Fruit fly (Drosophila melanogaster) whole organism, prepupa: ENCODE measurements around the gene CG4116.

Experiments
- Blimp-1 ChIP-seq: fragments of 200-800 bp; sonication (Bioruptor generic); optimal IDR thresholded peaks from 3 replicates; lab custom pipeline; 2017; ENCODE audit warnings: missing biosample characterization, missing genetic modification characterization, mild to moderate bottlenecking, moderate library complexity, missing genetic modification reagents
- CG10631 ChIP-seq: fragments of 200-800 bp; sonication (Bioruptor generic); optimal IDR thresholded peaks from 2 replicates; lab custom pipeline; 2016; ENCODE audit warnings: missing biosample characterization, missing genetic modification characterization
- CG10669 ChIP-seq: fragments of 200-800 bp; sonication (Bioruptor generic); optimal IDR thresholded peaks from 3 replicates; lab custom pipeline; 2018; ENCODE audit warnings: missing biosample characterization, mild to moderate bottlenecking, missing genetic modification characterization, moderate library complexity
- CG11294 ChIP-seq: fragments of 200-800 bp; sonication (Bioruptor generic); IDR thresholded peaks from 2 replicates; pipeline ENCODE4 v1.3.6; 2022; ENCODE audit warnings: missing biosample characterization, missing genetic modification characterization
- CG11902 ChIP-seq: fragments of 200-800 bp; sonication (Bioruptor generic); optimal IDR thresholded peaks from 3 replicates; lab custom pipeline; 2016; ENCODE audit warnings: missing biosample characterization, missing genetic modification characterization
- CG15336 ChIP-seq: fragments of 200-800 bp; sonication (Bioruptor generic); IDR thresholded peaks from 2 replicates; pipeline ENCODE4 v1.3.6; 2022; ENCODE audit warnings: missing biosample characterization, missing genetic modification characterization
- CG1621 ChIP-seq: fragments of 200-800 bp; sonication (Bioruptor generic); optimal IDR thresholded peaks from 3 replicates; lab custom pipeline; 2018; ENCODE audit warnings: missing biosample characterization, mild to moderate bottlenecking, missing genetic modification characterization
- CG3032 ChIP-seq: fragments of 200-800 bp; optimal IDR thresholded peaks from 2 replicates; lab custom pipeline; 2019; ENCODE audit warnings: missing biosample characterization, mild to moderate bottlenecking, missing genetic modification characterization, moderate library complexity
- CG31627 ChIP-seq: fragments of 200-800 bp; sonication (Bioruptor generic); optimal IDR thresholded peaks from 3 replicates; lab custom pipeline; 2016; ENCODE audit warnings: missing biosample characterization, missing genetic modification characterization
- CG32006 ChIP-seq: fragments of 200-800 bp; sonication (Bioruptor generic); optimal IDR thresholded peaks from 3 replicates; lab custom pipeline; 2017; ENCODE audit warnings: missing biosample characterization, mild to moderate bottlenecking, missing genetic modification characterization
- CG34406 ChIP-seq: fragments of 200-800 bp; sonication (Bioruptor generic); optimal IDR thresholded peaks from 3 replicates; lab custom pipeline; 2016; ENCODE audit warnings: missing biosample characterization, missing genetic modification characterization
- CG3919 ChIP-seq: fragments of 200-800 bp; sonication (Bioruptor generic); optimal IDR thresholded peaks from 3 replicates; lab custom pipeline; 2016; ENCODE audit warnings: missing biosample characterization, missing genetic modification characterization
- CG4318 ChIP-seq: fragments of 200-800 bp; sonication (Bioruptor generic); optimal IDR thresholded peaks from 3 replicates; lab custom pipeline; 2017; ENCODE audit warnings: missing biosample characterization, mild to moderate bottlenecking, missing genetic modification characterization
- CG6163 ChIP-seq: fragments of 200-800 bp; sonication (Bioruptor generic); IDR thresholded peaks from 3 replicates; pipeline ENCODE4 v1.3.6; 2022; ENCODE audit warnings: missing biosample characterization, missing genetic modification characterization
- CG6276 ChIP-seq: fragments of 200-800 bp; sonication (Bioruptor generic); optimal IDR thresholded peaks from 2 replicates; lab custom pipeline; 2017; ENCODE audit warnings: missing biosample characterization, mild to moderate bottlenecking, missing genetic modification characterization
- CG6792 ChIP-seq: fragments of 200-800 bp; sonication (Bioruptor generic); optimal IDR thresholded peaks from 3 replicates; lab custom pipeline; 2016; ENCODE audit warnings: missing biosample characterization, missing genetic modification characterization
- CG6808 ChIP-seq: fragments of 200-800 bp; sonication (Bioruptor generic); optimal IDR thresholded peaks from 3 replicates; lab custom pipeline; 2017; ENCODE audit warnings: missing biosample characterization, missing genetic modification characterization, mild to moderate bottlenecking, moderate library complexity, missing genetic modification reagents
- CG6854 ChIP-seq: fragments of 200-800 bp; sonication (Bioruptor generic); optimal IDR thresholded peaks from 2 replicates; lab custom pipeline; 2017; ENCODE audit warnings: missing biosample characterization, mild to moderate bottlenecking, missing genetic modification characterization
- CG8119 ChIP-seq: fragments of 200-800 bp; sonication (Bioruptor generic); IDR thresholded peaks from 3 replicates; pipeline ENCODE4 v1.3.6; 2022; ENCODE audit warnings: missing biosample characterization, missing genetic modification characterization
- CG8319 ChIP-seq: fragments of 200-800 bp; sonication (Bioruptor generic); optimal IDR thresholded peaks from 3 replicates; lab custom pipeline; 2016; ENCODE audit warnings: missing biosample characterization, missing genetic modification characterization
- CG8632 ChIP-seq: fragments of 200-800 bp; sonication (Bioruptor generic); optimal IDR thresholded peaks from 3 replicates; lab custom pipeline; 2016; ENCODE audit warnings: missing biosample characterization, missing genetic modification characterization
- CG9139 ChIP-seq: fragments of 200-800 bp; sonication (Bioruptor generic); optimal IDR thresholded peaks from 3 replicates; lab custom pipeline; 2017; ENCODE audit warnings: missing biosample characterization, mild to moderate bottlenecking, missing genetic modification characterization
- Eip75B ChIP-seq: fragments of 200-800 bp; sonication (Bioruptor generic); optimal IDR thresholded peaks from 3 replicates; lab custom pipeline; 2016; ENCODE audit warnings: missing biosample characterization, missing genetic modification characterization
- Eip78C ChIP-seq: fragments of 200-800 bp; sonication (Bioruptor generic); peaks from one replicate; lab custom pipeline; 2016; ENCODE audit warnings: missing biosample characterization, missing genetic modification characterization
- Eip93F ChIP-seq: fragments of 200-800 bp; sonication (Bioruptor generic); optimal IDR thresholded peaks from 2 replicates; lab custom pipeline; 2016; ENCODE audit warnings: missing biosample characterization, mild to moderate bottlenecking, missing genetic modification characterization
- Ets96B ChIP-seq: fragments of 200-800 bp; optimal IDR thresholded peaks from 2 replicates; lab custom pipeline; 2019; ENCODE audit warnings: missing biosample characterization, mild to moderate bottlenecking, missing genetic modification characterization, moderate library complexity
- Gug ChIP-seq: fragments of 200-800 bp; sonication (Bioruptor generic); IDR thresholded peaks from 2 replicates; pipeline ENCODE4 v1.3.6; 2022; ENCODE audit warnings: missing biosample characterization, missing genetic modification characterization
- Hr39 ChIP-seq: fragments of 200-800 bp; sonication (Bioruptor generic); optimal IDR thresholded peaks from 2 replicates; lab custom pipeline; 2016; ENCODE audit warnings: missing biosample characterization, missing genetic modification characterization
- Hr4 ChIP-seq: fragments of 200-800 bp; sonication (Bioruptor generic); optimal IDR thresholded peaks from 3 replicates; lab custom pipeline; 2016; ENCODE audit warnings: missing biosample characterization, missing genetic modification characterization
- Lpt ChIP-seq: fragments of 200-800 bp; sonication (Bioruptor generic); optimal IDR thresholded peaks from 3 replicates; lab custom pipeline; 2016; ENCODE audit warnings: missing biosample characterization, missing genetic modification characterization
- Met ChIP-seq: fragments of 200-800 bp; sonication (Bioruptor generic); optimal IDR thresholded peaks from 3 replicates; lab custom pipeline; 2016; ENCODE audit warnings: missing biosample characterization, missing genetic modification characterization
- OdsH ChIP-seq: fragments of 200-800 bp; sonication (Bioruptor generic); optimal IDR thresholded peaks from 3 replicates; lab custom pipeline; 2016; ENCODE audit warnings: missing biosample characterization, missing genetic modification characterization
- Sox102F ChIP-seq: fragments of 200-800 bp; sonication (Bioruptor generic); optimal IDR thresholded peaks from 2 replicates; lab custom pipeline; 2016; ENCODE audit warnings: missing biosample characterization, mild to moderate bottlenecking, missing genetic modification characterization
- Sox14 ChIP-seq: fragments of 200-800 bp; sonication (Bioruptor generic); optimal IDR thresholded peaks from 3 replicates; lab custom pipeline; 2016; ENCODE audit warnings: missing biosample characterization, missing genetic modification characterization
- Sox15 ChIP-seq: fragments of 200-800 bp; sonication (Bioruptor generic); optimal IDR thresholded peaks from 3 replicates; lab custom pipeline; 2016; ENCODE audit warnings: missing biosample characterization, missing genetic modification characterization
- achi ChIP-seq: fragments of 200-800 bp; sonication (Bioruptor generic); optimal IDR thresholded peaks from 3 replicates; lab custom pipeline; 2016; ENCODE audit warnings: missing biosample characterization, missing genetic modification characterization
- acj6 ChIP-seq: fragments of 200-800 bp; sonication (Bioruptor generic); optimal IDR thresholded peaks from 3 replicates; lab custom pipeline; 2016; ENCODE audit warnings: missing biosample characterization, missing genetic modification characterization
- cyc ChIP-seq: fragments of 200-800 bp; sonication (Bioruptor generic); optimal IDR thresholded peaks from 3 replicates; lab custom pipeline; 2016; ENCODE audit warnings: missing biosample characterization, missing genetic modification characterization
- dac ChIP-seq: fragments of 200-800 bp; sonication (Bioruptor generic); optimal IDR thresholded peaks from 2 replicates; lab custom pipeline; 2017; ENCODE audit warnings: missing biosample characterization, mild to moderate bottlenecking, missing genetic modification characterization
- dsx ChIP-seq: fragments of 200-800 bp; optimal IDR thresholded peaks from 3 replicates; lab custom pipeline; 2019; ENCODE audit warnings: missing biosample characterization, mild to moderate bottlenecking, missing genetic modification characterization, moderate library complexity; ENCODE audit not compliant: poor library complexity, severe bottlenecking
- eg ChIP-seq: fragments of 200-800 bp; sonication (Bioruptor generic); IDR thresholded peaks from 3 replicates; pipeline ENCODE4 v1.3.6; 2022; ENCODE audit warnings: missing biosample characterization, missing genetic modification characterization
- fd59A ChIP-seq: fragments of 200-800 bp; sonication (Bioruptor generic); optimal IDR thresholded peaks from 2 replicates; lab custom pipeline; 2017; ENCODE audit warnings: missing biosample characterization, mild to moderate bottlenecking, missing genetic modification characterization, missing genetic modification reagents
- fd85E ChIP-seq: fragments of 200-800 bp; sonication (Bioruptor generic); optimal IDR thresholded peaks from 3 replicates; lab custom pipeline; 2016; ENCODE audit warnings: missing biosample characterization, missing genetic modification characterization
- fkh ChIP-seq: fragments of 200-800 bp; sonication (Bioruptor generic); optimal IDR thresholded peaks from 3 replicates; lab custom pipeline; 2017; ENCODE audit warnings: missing biosample characterization, mild to moderate bottlenecking, missing genetic modification characterization, moderate library complexity
- net ChIP-seq: fragments of 200-800 bp; sonication (Bioruptor generic); optimal IDR thresholded peaks from 3 replicates; lab custom pipeline; 2016; ENCODE audit warnings: missing biosample characterization, missing genetic modification characterization
- pdm3 ChIP-seq: fragments of 200-800 bp; sonication (Bioruptor generic); optimal IDR thresholded peaks from 3 replicates; lab custom pipeline; 2016; ENCODE audit warnings: missing biosample characterization, missing genetic modification characterization
- salr ChIP-seq, 2 experiments: fragments of 200-800 bp; sonication (Bioruptor generic); optimal IDR thresholded peaks; 3 replicates each; lab custom pipeline; 2016 to 2018; ENCODE audit warnings: missing biosample characterization in 2 of 2, missing genetic modification characterization in 2 of 2, mild to moderate bottlenecking in 1 of 2
- spab ChIP-seq: fragments of 200-800 bp; sonication (Bioruptor generic); optimal IDR thresholded peaks from 2 replicates; lab custom pipeline; 2017; ENCODE audit warnings: missing biosample characterization, mild to moderate bottlenecking, missing genetic modification characterization, missing genetic modification reagents
- svp ChIP-seq: fragments of 200-800 bp; sonication (Bioruptor generic); peaks from one replicate; lab custom pipeline; 2016; ENCODE audit warnings: missing biosample characterization, missing genetic modification characterization
- topi ChIP-seq: fragments of 200-800 bp; sonication (Bioruptor generic); optimal IDR thresholded peaks from 3 replicates; lab custom pipeline; 2016; ENCODE audit warnings: missing biosample characterization, missing genetic modification characterization
- vri ChIP-seq: fragments of 200-800 bp; sonication (Bioruptor generic); optimal IDR thresholded peaks from 3 replicates; lab custom pipeline; 2016; ENCODE audit warnings: missing biosample characterization, mild to moderate bottlenecking, missing genetic modification characterization

Gene CG4116

dm6 chrX:3067462-3067861, at the start of gene CG4116:
CG4116 (minus strand) TSS chrX:3067562.
- no peak for TF ChIP-seq cyc (GFP tag; lab: Kevin White, UChicago)
- TF ChIP-seq, all 60 proteins: peak for 0

- TF ChIP-seq salr (GFP tag; optimal IDR thresholded peaks at IDR 0.05; lab: Kevin White, UChicago), result peak in 1 of 2 experiments; percentile 46
- TF ChIP-seq Hr39 (GFP tag; lab: Kevin White, UChicago), result no peak
- no peak for TF ChIP-seq CG9139 (GFP tag; lab: Kevin White, UChicago)
- peak; percentile 45 for TF ChIP-seq CG34406
- TF ChIP-seq dsx (GFP tag; lab: Kevin White, UChicago), result no peak
- no peak for TF ChIP-seq CG11902 (GFP tag; lab: Kevin White, UChicago)
- peak; percentile 3 for TF ChIP-seq net (GFP tag; lab: Kevin White, UChicago)
- no peak for TF ChIP-seq CG6854 (GFP tag; lab: Kevin White, UChicago)
- no peak for TF ChIP-seq CG8319
- no peak for TF ChIP-seq Sox14 (GFP tag; lab: Kevin White, UChicago)
- peak; percentile 73 for TF ChIP-seq Eip78C (GFP tag; lab: Kevin White, UChicago)
- TF ChIP-seq CG6276 (GFP tag; lab: Kevin White, UChicago), result no peak
- no peak for TF ChIP-seq fd59A (GFP tag; lab: Kevin White, UChicago)
- TF ChIP-seq Gug (GFP tag; lab: Robert Waterston, UW), result peak; percentile 63
- no peak for TF ChIP-seq vri (GFP tag; lab: Kevin White, UChicago)
- TF ChIP-seq CG10669, result no peak
- TF ChIP-seq fd85E, result no peak
- no peak for TF ChIP-seq CG6808 (GFP tag; lab: Kevin White, UChicago)
- peak; percentile 60 for TF ChIP-seq OdsH (GFP tag; lab: Kevin White, UChicago)
- no peak for TF ChIP-seq Met (GFP tag; lab: Kevin White, UChicago)
- peak; percentile 38; the same call in 1 of the 2 replicates for TF ChIP-seq CG11294 (GFP tag; lab: Robert Waterston, UW)
- no peak for TF ChIP-seq Sox15 (GFP tag; lab: Kevin White, UChicago)
- no peak for TF ChIP-seq spab (GFP tag; lab: Kevin White, UChicago)
- TF ChIP-seq CG4318 (GFP tag; lab: Kevin White, UChicago), result peak; percentile 39
- no peak for TF ChIP-seq CG1621 (tag; lab: Kevin White, UChicago)
- TF ChIP-seq svp (GFP tag; lab: Kevin White, UChicago), result peak; percentile 48
- TF ChIP-seq CG6792 (GFP tag; lab: Kevin White, UChicago), result no peak
- TF ChIP-seq CG15336, result peak; percentile 70
- no peak for TF ChIP-seq Eip75B (GFP tag; lab: Kevin White, UChicago)
- TF ChIP-seq CG3032 (tag; lab: Kevin White, UChicago), result peak; percentile 20
- peak; percentile 72 for TF ChIP-seq CG32006 (GFP tag; lab: Kevin White, UChicago)
- no peak for TF ChIP-seq dac (GFP tag; lab: Kevin White, UChicago)
- no peak for TF ChIP-seq Eip93F
- TF ChIP-seq Blimp-1 (GFP tag; lab: Kevin White, UChicago), result no peak
- no peak for TF ChIP-seq Sox102F
- TF ChIP-seq topi (GFP tag; lab: Kevin White, UChicago), result no peak
- TF ChIP-seq CG31627, result no peak
- TF ChIP-seq acj6 (GFP tag; lab: Kevin White, UChicago), result peak; percentile 56
- TF ChIP-seq Hr4 (GFP tag; lab: Kevin White, UChicago), result peak; percentile 30
- TF ChIP-seq fkh (GFP tag; lab: Kevin White, UChicago), result no peak
- peak; percentile 8 for TF ChIP-seq pdm3 (GFP tag; lab: Kevin White, UChicago)
- TF ChIP-seq CG3919 (GFP tag; lab: Kevin White, UChicago), result no peak
- no peak for TF ChIP-seq Ets96B
- TF ChIP-seq CG8119 (GFP tag; lab: Robert Waterston, UW), result peak; percentile 78
- peak; percentile 57 for TF ChIP-seq achi (GFP tag; lab: Kevin White, UChicago)
- TF ChIP-seq CG10631, result peak; percentile 50
- TF ChIP-seq cyc (GFP tag; lab: Kevin White, UChicago), result no peak
- TF ChIP-seq CG8632 (GFP tag; lab: Kevin White, UChicago), result no peak
- TF ChIP-seq eg (GFP tag; lab: Robert Waterston, UW), result peak; percentile 78
- peak; percentile 11 for TF ChIP-seq Lpt (GFP tag; lab: Kevin White, UChicago)
- TF ChIP-seq CG6163, result peak; percentile 37; the same call in 1 of the 3 replicates
These were observed 41.5 kb upstream of the CG4116 start for dm6 chrX:3108903-3109302.
